Fruit fly (Drosophila melanogaster) whole organism, embryonic: ENCODE results near the gene Gyc89Da.

Experiments used
- Bteb2 ChIP-seq: fragments of 200-800 bp; sonication (Bioruptor generic); optimal IDR thresholded peaks from 2 replicates; lab custom pipeline; 2016; ENCODE audit warnings: missing biosample characterization, missing genetic modification characterization
- CG1024 ChIP-seq: fragments of 200-800 bp; sonication (Bioruptor generic); IDR thresholded peaks from 2 replicates; pipeline ENCODE4 v1.3.6; 2022; ENCODE audit warnings: missing biosample characterization, missing genetic modification characterization
- CG10274 ChIP-seq: fragments of 200-800 bp; sonication (Bioruptor generic); optimal IDR thresholded peaks from 3 replicates; lab custom pipeline; 2017; ENCODE audit warnings: missing biosample characterization, mild to moderate bottlenecking, missing genetic modification characterization
- CG10959 ChIP-seq: fragments of 200-800 bp; sonication (Bioruptor generic); IDR thresholded peaks from 2 replicates; pipeline ENCODE4 v1.3.6; 2022; ENCODE audit warnings: missing biosample characterization, missing genetic modification characterization
- CG11085 ChIP-seq: fragments of 200-800 bp; sonication (Bioruptor generic); IDR thresholded peaks from 2 replicates; pipeline ENCODE4 v1.3.6; 2022; ENCODE audit warnings: missing biosample characterization, missing genetic modification characterization
- CG14710 ChIP-seq: fragments of 200-800 bp; sonication (Bioruptor generic); optimal IDR thresholded peaks from 3 replicates; lab custom pipeline; 2019; ENCODE audit warnings: missing biosample characterization, mild to moderate bottlenecking, missing genetic modification characterization, moderate library complexity
- CG17186 ChIP-seq: fragments of 200-800 bp; sonication (Bioruptor generic); optimal IDR thresholded peaks from 3 replicates; lab custom pipeline; 2017; ENCODE audit warnings: missing biosample characterization, missing genetic modification reagents, missing genetic modification characterization
- CG17802 ChIP-seq: fragments of 200-800 bp; sonication (Bioruptor generic); optimal IDR thresholded peaks from 2 replicates; lab custom pipeline; 2018; ENCODE audit warnings: missing biosample characterization, mild to moderate bottlenecking, missing genetic modification characterization, moderate library complexity
- CG2678 ChIP-seq: fragments of 200-800 bp; sonication (Bioruptor generic); optimal IDR thresholded peaks from 3 replicates; lab custom pipeline; 2019; ENCODE audit warnings: missing biosample characterization, mild to moderate bottlenecking, missing genetic modification characterization, moderate library complexity
- CG30431 ChIP-seq: fragments of 200-800 bp; sonication (Bioruptor generic); optimal IDR thresholded peaks from 2 replicates; lab custom pipeline; 2017; ENCODE audit warnings: missing biosample characterization, missing genetic modification characterization
- CG3065 ChIP-seq: fragments of 200-800 bp; sonication (Bioruptor generic); optimal IDR thresholded peaks from 2 replicates; lab custom pipeline; 2016; ENCODE audit warnings: missing biosample characterization, missing genetic modification characterization
- CG32767 ChIP-seq: fragments of 200-800 bp; sonication (Bioruptor generic); IDR thresholded peaks from 2 replicates; pipeline ENCODE4 v1.3.6; 2022; ENCODE audit warnings: missing biosample characterization, missing genetic modification characterization
- CG34422 ChIP-seq: fragments of 200-800 bp; sonication (Bioruptor generic); IDR thresholded peaks from 3 replicates; pipeline ENCODE4 v1.3.6; 2022; ENCODE audit warnings: missing biosample characterization, missing genetic modification characterization
- CG4360 ChIP-seq: fragments of 200-800 bp; sonication (Bioruptor generic); IDR thresholded peaks from 2 replicates; pipeline ENCODE4 v1.3.6; 2022; ENCODE audit warnings: missing biosample characterization, missing genetic modification characterization
- CG43689 ChIP-seq: fragments of 200-800 bp; sonication (Bioruptor generic); IDR thresholded peaks from 2 replicates; pipeline ENCODE4 v1.3.6; 2022; ENCODE audit warnings: missing biosample characterization, missing genetic modification characterization
- CG4854 ChIP-seq: fragments of 200-800 bp; sonication (Bioruptor generic); optimal IDR thresholded peaks from 2 replicates; lab custom pipeline; 2016; ENCODE audit warnings: missing biosample characterization, missing genetic modification characterization, inconsistent platforms
- CG8388 ChIP-seq: fragments of 200-800 bp; sonication (Bioruptor generic); optimal IDR thresholded peaks from 2 replicates; lab custom pipeline; 2019; ENCODE audit warnings: missing biosample characterization, mild to moderate bottlenecking, missing genetic modification characterization, moderate library complexity
- CG9817 ChIP-seq: fragments of 200-800 bp; sonication (Bioruptor generic); optimal IDR thresholded peaks from 2 replicates; lab custom pipeline; 2018; ENCODE audit warnings: missing biosample characterization, mild to moderate bottlenecking, missing genetic modification characterization, moderate library complexity
- D ChIP-seq, 2 experiments: fragments of 200-800 bp in 1 of 2; fragments of >200 bp in 1 of 2; sonication (Bioruptor generic) in 1 of 2; optimal IDR thresholded peaks; 2 replicates in 1 of 2; 3 replicates in 1 of 2; lab custom pipeline; 2017; ENCODE audit warnings: mild to moderate bottlenecking in 1 of 2, missing biosample characterization in 1 of 2, missing genetic modification characterization in 1 of 2, missing genetic modification reagents in 1 of 2
- D19A ChIP-seq: fragments of 200-800 bp; optimal IDR thresholded peaks from 3 replicates; lab custom pipeline; 2019; ENCODE audit warnings: missing biosample characterization, mild to moderate bottlenecking, missing genetic modification characterization, moderate library complexity
- Dek ChIP-seq: fragments of 200-800 bp; sonication (Bioruptor generic); optimal IDR thresholded peaks from 3 replicates; lab custom pipeline; 2019; ENCODE audit warnings: missing biosample characterization, mild to moderate bottlenecking, missing genetic modification characterization, moderate library complexity
- E2f2 ChIP-seq: fragments of 200-800 bp; sonication (Bioruptor generic); IDR thresholded peaks from 2 replicates; pipeline ENCODE4 v1.3.6; 2022; ENCODE audit warnings: missing biosample characterization, missing genetic modification characterization
- Gsc ChIP-seq: fragments of 200-800 bp; sonication (Bioruptor generic); IDR thresholded peaks from 2 replicates; pipeline ENCODE4 v1.3.6; 2022; ENCODE audit warnings: missing biosample characterization, missing genetic modification characterization
- HLH3B ChIP-seq: fragments of 200-800 bp; sonication (Bioruptor generic); IDR thresholded peaks from 2 replicates; pipeline ENCODE4 v1.3.6; 2022; ENCODE audit warnings: missing biosample characterization, missing genetic modification characterization
- MBD-R2 ChIP-seq: fragments of 200-800 bp; sonication (Bioruptor generic); IDR thresholded peaks from 2 replicates; pipeline ENCODE4 v1.3.6; 2022; ENCODE audit warnings: missing biosample characterization, missing genetic modification characterization
- Rx ChIP-seq: fragments of 200-800 bp; sonication (Bioruptor generic); IDR thresholded peaks from 2 replicates; pipeline ENCODE4 v1.3.6; 2022; ENCODE audit warnings: missing biosample characterization, missing genetic modification characterization
- ase ChIP-seq: fragments of 200-800 bp; sonication (Bioruptor generic); IDR thresholded peaks from 3 replicates; pipeline ENCODE4 v1.3.6; 2022; ENCODE audit warnings: missing biosample characterization, missing genetic modification characterization
- btn ChIP-seq: fragments of 200-800 bp; sonication (Bioruptor generic); optimal IDR thresholded peaks from 2 replicates; lab custom pipeline; 2016; ENCODE audit warnings: missing biosample characterization, missing genetic modification characterization
- cato ChIP-seq: fragments of 200-800 bp; sonication (Bioruptor generic); optimal IDR thresholded peaks from 2 replicates; lab custom pipeline; 2016; ENCODE audit warnings: missing biosample characterization, missing genetic modification characterization, borderline replicate concordance
- cwo ChIP-seq: fragments of 200-800 bp; sonication (Bioruptor generic); optimal IDR thresholded peaks from 3 replicates; lab custom pipeline; 2017; ENCODE audit warnings: missing biosample characterization, missing genetic modification characterization, mild to moderate bottlenecking, moderate library complexity, missing genetic modification reagents
- dan ChIP-seq: fragments of 200-800 bp; sonication (Bioruptor generic); IDR thresholded peaks from 2 replicates; pipeline ENCODE4 v1.3.6; 2022; ENCODE audit warnings: missing biosample characterization, missing genetic modification characterization
- ewg ChIP-seq: fragments of 200-800 bp; sonication (Bioruptor generic); optimal IDR thresholded peaks from 3 replicates; lab custom pipeline; 2017; ENCODE audit warnings: mild to moderate bottlenecking, missing biosample characterization, missing genetic modification reagents, missing genetic modification characterization
- fd64A ChIP-seq: fragments of 200-800 bp; sonication (Bioruptor generic); optimal IDR thresholded peaks from 3 replicates; lab custom pipeline; 2018; ENCODE audit warnings: missing biosample characterization, mild to moderate bottlenecking, missing genetic modification characterization
- h ChIP-seq: fragments of >200 bp; optimal IDR thresholded peaks from 2 replicates; lab custom pipeline; 2017
- hb ChIP-seq: fragments of 200-800 bp; sonication (Bioruptor generic); IDR thresholded peaks from 3 replicates; pipeline ENCODE4 v1.3.6; 2022; ENCODE audit warnings: missing biosample characterization, missing genetic modification characterization; ENCODE audit not compliant: partially characterized antibody
- lbe ChIP-seq: fragments of 200-800 bp; sonication (Bioruptor generic); optimal IDR thresholded peaks from 2 replicates; lab custom pipeline; 2016; ENCODE audit warnings: missing biosample characterization, mild to moderate bottlenecking, missing genetic modification characterization
- lilli ChIP-seq: fragments of 200-800 bp; sonication (Bioruptor generic); optimal IDR thresholded peaks from 3 replicates; lab custom pipeline; 2016; ENCODE audit warnings: missing biosample characterization, missing genetic modification characterization
- luna ChIP-seq: fragments of 200-800 bp; sonication (Bioruptor generic); optimal IDR thresholded peaks from 2 replicates; lab custom pipeline; 2016; ENCODE audit warnings: missing biosample characterization, missing genetic modification characterization
- mirr ChIP-seq: fragments of 200-800 bp; sonication (Bioruptor generic); optimal IDR thresholded peaks from 3 replicates; lab custom pipeline; 2018; ENCODE audit warnings: missing biosample characterization, mild to moderate bottlenecking, missing genetic modification characterization
- odd ChIP-seq: fragments of 200-800 bp; sonication (Bioruptor generic); optimal IDR thresholded peaks from 2 replicates; lab custom pipeline; 2017; ENCODE audit warnings: missing biosample characterization, mild to moderate bottlenecking, missing genetic modification characterization
- psq ChIP-seq: fragments of 200-800 bp; sonication (Bioruptor generic); optimal IDR thresholded peaks from 2 replicates; lab custom pipeline; 2017; ENCODE audit warnings: missing biosample characterization, missing genetic modification characterization
- scrt ChIP-seq: fragments of 200-800 bp; sonication (Bioruptor generic); optimal IDR thresholded peaks from 2 replicates; lab custom pipeline; 2018; ENCODE audit warnings: missing biosample characterization, mild to moderate bottlenecking, missing genetic modification characterization, moderate library complexity
- sr ChIP-seq: fragments of 200-800 bp; sonication (Bioruptor generic); IDR thresholded peaks from 3 replicates; pipeline ENCODE4 v1.3.6; 2022; ENCODE audit warnings: missing biosample characterization, missing genetic modification characterization
- trh ChIP-seq: fragments of 200-800 bp; sonication (Bioruptor generic); optimal IDR thresholded peaks from 2 replicates; lab custom pipeline; 2016; ENCODE audit warnings: missing biosample characterization, missing genetic modification characterization
- z ChIP-seq: fragments of 200-800 bp; sonication (Bioruptor generic); IDR thresholded peaks from 3 replicates; pipeline ENCODE4 v1.3.6; 2022; ENCODE audit warnings: missing biosample characterization, missing genetic modification characterization

Gene Gyc89Da

dm6 chr3R:16449187-16449973, 23.0 kb upstream of the Gyc89Da start (continued):
- TF ChIP-seq fd64A (GFP tag; lab: Kevin White, UChicago) = peak; percentile 92
- peak; percentile 96 for TF ChIP-seq dan
- TF ChIP-seq CG34422 = peak; percentile 96
- peak; percentile 95 for TF ChIP-seq CG14710
- peak; percentile 91 for TF ChIP-seq CG8388 (GFP tag; lab: Kevin White, UChicago)
- TF ChIP-seq CG30431 (GFP tag; lab: Kevin White, UChicago) = peak; percentile 94
- no peak for TF ChIP-seq D (optimal IDR thresholded peaks at IDR 0.05; lab: Kevin White, UChicago)
- peak; percentile 97 for TF ChIP-seq D (GFP tag; optimal IDR thresholded peaks at IDR 0.05; lab: Kevin White, UChicago)
- TF ChIP-seq scrt (GFP tag; lab: Kevin White, UChicago) = peak; percentile 63
- peak; percentile 83 for TF ChIP-seq sr (GFP tag; lab: Robert Waterston, UW)
- no peak for TF ChIP-seq h
- peak; percentile 73 for TF ChIP-seq cwo (GFP tag; lab: Kevin White, UChicago)
- TF ChIP-seq MBD-R2 = peak; percentile 52
- peak; percentile 95 for TF ChIP-seq CG9817
- peak; percentile 81 for TF ChIP-seq CG4360 (GFP tag; lab: Robert Waterston, UW)
- TF ChIP-seq cato (GFP tag; lab: Kevin White, UChicago) = peak; percentile 85
- peak; percentile 96 for TF ChIP-seq CG2678 (tag; lab: Kevin White, UChicago)
- TF ChIP-seq D19A (tag; lab: Kevin White, UChicago) = peak; percentile 92
- TF ChIP-seq odd (GFP tag; lab: Kevin White, UChicago) = peak; percentile 56
- TF ChIP-seq CG11085 (GFP tag; lab: Robert Waterston, UW) = peak; percentile 88
- TF ChIP-seq CG32767 = peak; percentile 88
- peak; percentile 96 for TF ChIP-seq ase (GFP tag; lab: Robert Waterston, UW)
- peak; percentile 94 for TF ChIP-seq CG1024 (GFP tag; lab: Robert Waterston, UW)
- peak; percentile 50 for TF ChIP-seq Bteb2
- peak; percentile 97; the same call in 1 of the 2 replicates for TF ChIP-seq Gsc (GFP tag; lab: Robert Waterston, UW)
- TF ChIP-seq ewg (GFP tag; lab: Kevin White, UChicago) = peak; percentile 91
- peak; percentile 83 for TF ChIP-seq CG10274 (GFP tag; lab: Kevin White, UChicago)
- no peak for TF ChIP-seq luna (GFP tag; lab: Kevin White, UChicago)
- TF ChIP-seq mirr = peak; percentile 46
- peak; percentile 78 for TF ChIP-seq CG4854 (GFP tag; lab: Kevin White, UChicago)
- TF ChIP-seq trh (GFP tag; lab: Kevin White, UChicago) = peak; percentile 84
- TF ChIP-seq CG17802 = peak; percentile 92
- TF ChIP-seq CG3065 (GFP tag; lab: Kevin White, UChicago) = peak; percentile 86
- peak; percentile 63; the same call in 2 of the 3 replicates for TF ChIP-seq hb (GFP tag; lab: Robert Waterston, UW)
- TF ChIP-seq CG43689 (GFP tag; lab: Robert Waterston, UW) = peak; percentile 83
- TF ChIP-seq lilli (GFP tag; lab: Kevin White, UChicago) = peak; percentile 89
- peak; percentile 97 for TF ChIP-seq HLH3B (GFP tag; lab: Robert Waterston, UW)
- TF ChIP-seq CG17186 (GFP tag; lab: Kevin White, UChicago) = peak; percentile 55
- TF ChIP-seq E2f2 (GFP tag; lab: Robert Waterston, UW) = peak; percentile 52; the same call in 1 of the 2 replicates
- TF ChIP-seq Rx (GFP tag; lab: Robert Waterston, UW) = peak; percentile 95
- peak; percentile 93 for TF ChIP-seq btn (GFP tag; lab: Kevin White, UChicago)
- peak; percentile 75 for TF ChIP-seq psq (GFP tag; lab: Kevin White, UChicago)
- peak; percentile 73 for TF ChIP-seq Dek
- peak; percentile 98 for TF ChIP-seq CG10959 (GFP tag; lab: Robert Waterston, UW)
- TF ChIP-seq z (GFP tag; lab: Robert Waterston, UW) = peak; percentile 90
- no peak for TF ChIP-seq lbe (GFP tag; lab: Kevin White, UChicago)
